Fruit fly (Drosophila melanogaster) whole organism, adult: ENCODE data around the gene CG17271.

Experiments
- CG33017 ChIP-seq: fragments of 200-800 bp; sonication (Bioruptor generic); optimal IDR thresholded peaks from 2 replicates; lab custom pipeline; 2018; ENCODE audit warnings: missing biosample characterization, mild to moderate bottlenecking, missing genetic modification characterization, moderate library complexity
- cnc ChIP-seq, 2 experiments: fragments of >200 bp; optimal IDR thresholded peaks; 2 replicates each; lab custom pipeline; 2017
- pad ChIP-seq: fragments of 200-800 bp; sonication (Bioruptor generic); optimal IDR thresholded peaks from 3 replicates; lab custom pipeline; 2017; ENCODE audit warnings: missing biosample characterization, missing genetic modification characterization, mild to moderate bottlenecking, moderate library complexity, missing genetic modification reagents

DNA sequence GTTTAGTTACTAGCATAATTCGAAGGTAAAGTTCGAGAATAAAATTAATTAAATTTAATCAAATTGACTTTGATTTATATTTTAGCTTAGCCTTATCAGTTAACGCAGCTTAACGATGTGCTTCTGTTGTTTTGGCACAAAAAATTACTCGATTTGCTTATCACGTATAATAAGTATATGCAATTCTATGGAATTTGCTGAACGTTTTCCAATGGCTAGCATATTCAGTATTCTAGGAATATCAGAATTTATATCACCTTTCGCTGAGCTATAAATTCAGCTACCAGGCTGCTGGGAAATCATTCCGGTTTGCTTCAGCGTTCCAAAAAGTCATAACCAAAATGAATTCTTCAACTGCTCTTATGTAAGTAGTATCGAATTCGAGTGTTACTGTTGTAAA, 49.1 kb upstream of the CG17271 start, which contains the start of gene TotA:
- no peak for TF ChIP-seq CG33017 (tag; lab: Kevin White, UChicago)
- no peak for TF ChIP-seq pad
- TF ChIP-seq cnc (optimal IDR thresholded peaks at IDR 0.05; lab: Kevin White, UChicago) = no peak
